Fruit fly (Drosophila melanogaster) whole organism, embryonic: ENCODE data around the gene alphaSnap.

Experiments
- Atf6 ChIP-seq: fragments of 200-800 bp; sonication (Bioruptor generic); IDR thresholded peaks from 2 replicates; pipeline ENCODE4 v1.3.6; 2022; ENCODE audit warnings: missing biosample characterization, missing genetic modification characterization
- CG11085 ChIP-seq: fragments of 200-800 bp; sonication (Bioruptor generic); IDR thresholded peaks from 2 replicates; pipeline ENCODE4 v1.3.6; 2022; ENCODE audit warnings: missing biosample characterization, missing genetic modification characterization
- CG1233 ChIP-seq: fragments of 200-800 bp; sonication (Bioruptor generic); optimal IDR thresholded peaks from 4 replicates; lab custom pipeline; 2018; ENCODE audit warnings: missing biosample characterization, mild to moderate bottlenecking, missing genetic modification characterization
- CG1602 ChIP-seq: fragments of 200-800 bp; sonication (Bioruptor generic); optimal IDR thresholded peaks from 3 replicates; lab custom pipeline; 2016; ENCODE audit warnings: missing biosample characterization, missing genetic modification characterization
- CG17802 ChIP-seq: fragments of 200-800 bp; sonication (Bioruptor generic); optimal IDR thresholded peaks from 2 replicates; lab custom pipeline; 2018; ENCODE audit warnings: missing biosample characterization, mild to moderate bottlenecking, missing genetic modification characterization, moderate library complexity
- CG18476 ChIP-seq: fragments of 200-800 bp; sonication (Bioruptor generic); optimal IDR thresholded peaks from 2 replicates; lab custom pipeline; 2016; ENCODE audit warnings: missing biosample characterization, mild to moderate bottlenecking, missing genetic modification characterization
- CG2120 ChIP-seq: fragments of 200-800 bp; sonication (Bioruptor generic); optimal IDR thresholded peaks from 3 replicates; lab custom pipeline; 2016; ENCODE audit warnings: missing biosample characterization, missing genetic modification characterization
- CG34422 ChIP-seq: fragments of 200-800 bp; sonication (Bioruptor generic); IDR thresholded peaks from 3 replicates; pipeline ENCODE4 v1.3.6; 2022; ENCODE audit warnings: missing biosample characterization, missing genetic modification characterization
- CG5245 ChIP-seq: fragments of 200-800 bp; sonication (Bioruptor generic); optimal IDR thresholded peaks from 3 replicates; lab custom pipeline; 2016; ENCODE audit warnings: missing biosample characterization, missing genetic modification characterization
- CG6175 ChIP-seq: fragments of 200-800 bp; sonication (Bioruptor generic); IDR thresholded peaks from 3 replicates; pipeline ENCODE4 v1.3.6; 2022; ENCODE audit warnings: missing biosample characterization, missing genetic modification characterization
- CG6813 ChIP-seq: fragments of 200-800 bp; sonication (Bioruptor generic); optimal IDR thresholded peaks from 2 replicates; lab custom pipeline; 2017; ENCODE audit warnings: missing biosample characterization, missing genetic modification characterization, mild to moderate bottlenecking, moderate library complexity, missing genetic modification reagents
- CG8388 ChIP-seq: fragments of 200-800 bp; sonication (Bioruptor generic); optimal IDR thresholded peaks from 2 replicates; lab custom pipeline; 2019; ENCODE audit warnings: missing biosample characterization, mild to moderate bottlenecking, missing genetic modification characterization, moderate library complexity
- CG8924 ChIP-seq: fragments of 200-800 bp; optimal IDR thresholded peaks from 3 replicates; lab custom pipeline; 2019; ENCODE audit warnings: missing biosample characterization, mild to moderate bottlenecking, missing genetic modification characterization, moderate library complexity
- Dbx ChIP-seq: fragments of 200-800 bp; sonication (Bioruptor generic); IDR thresholded peaks from 3 replicates; pipeline ENCODE4 v1.3.6; 2022; ENCODE audit warnings: missing biosample characterization, missing genetic modification characterization
- Doc2 ChIP-seq: fragments of 200-800 bp; sonication (Bioruptor generic); IDR thresholded peaks from 2 replicates; pipeline ENCODE4 v1.3.6; 2022; ENCODE audit warnings: missing biosample characterization, missing genetic modification characterization
- HLHmδ ChIP-seq: fragments of 200-800 bp; sonication (Bioruptor generic); optimal IDR thresholded peaks from 2 replicates; lab custom pipeline; 2018; ENCODE audit warnings: missing biosample characterization, mild to moderate bottlenecking, missing genetic modification characterization, moderate library complexity
- Mes4 ChIP-seq: fragments of 200-800 bp; sonication (Bioruptor generic); optimal IDR thresholded peaks from 2 replicates; lab custom pipeline; 2016; ENCODE audit warnings: missing biosample characterization, missing genetic modification characterization
- TFAM ChIP-seq: fragments of 200-800 bp; sonication (Bioruptor generic); optimal IDR thresholded peaks from 2 replicates; lab custom pipeline; 2017; ENCODE audit warnings: missing biosample characterization, missing genetic modification characterization, inconsistent platforms
- Usf ChIP-seq: fragments of 200-800 bp; sonication (Bioruptor generic); optimal IDR thresholded peaks from 2 replicates; lab custom pipeline; 2017; ENCODE audit warnings: missing genotype, missing biosample characterization, missing genetic modification characterization
- ara ChIP-seq: fragments of 200-800 bp; sonication (Bioruptor generic); IDR thresholded peaks from 2 replicates; pipeline ENCODE4 v1.3.6; 2022; ENCODE audit warnings: missing biosample characterization, missing genetic modification characterization
- ase ChIP-seq: fragments of 200-800 bp; sonication (Bioruptor generic); IDR thresholded peaks from 3 replicates; pipeline ENCODE4 v1.3.6; 2022; ENCODE audit warnings: missing biosample characterization, missing genetic modification characterization
- cad ChIP-seq: fragments of >200 bp; optimal IDR thresholded peaks from 2 replicates; lab custom pipeline; 2017; ENCODE audit warnings: missing biosample characterization, missing genetic modification characterization
- dan ChIP-seq: fragments of 200-800 bp; sonication (Bioruptor generic); IDR thresholded peaks from 2 replicates; pipeline ENCODE4 v1.3.6; 2022; ENCODE audit warnings: missing biosample characterization, missing genetic modification characterization
- ewg ChIP-seq: fragments of 200-800 bp; sonication (Bioruptor generic); optimal IDR thresholded peaks from 3 replicates; lab custom pipeline; 2017; ENCODE audit warnings: mild to moderate bottlenecking, missing biosample characterization, missing genetic modification reagents, missing genetic modification characterization
- fd102C ChIP-seq: fragments of 200-800 bp; sonication (Bioruptor generic); optimal IDR thresholded peaks from 2 replicates; lab custom pipeline; 2018; ENCODE audit warnings: missing biosample characterization, mild to moderate bottlenecking, missing genetic modification characterization, moderate library complexity
- fd3F ChIP-seq: fragments of 200-800 bp; sonication (Bioruptor generic); optimal IDR thresholded peaks from 2 replicates; lab custom pipeline; 2018; ENCODE audit warnings: missing biosample characterization, mild to moderate bottlenecking, missing genetic modification characterization, moderate library complexity
- lab ChIP-seq: fragments of 200-800 bp; sonication (Bioruptor generic); optimal IDR thresholded peaks from 3 replicates; lab custom pipeline; 2017; ENCODE audit warnings: missing biosample characterization, missing genetic modification characterization, mild to moderate bottlenecking, moderate library complexity, missing genetic modification reagents
- nmo ChIP-seq: fragments of 200-800 bp; sonication (Bioruptor generic); optimal IDR thresholded peaks from 2 replicates; lab custom pipeline; 2018; ENCODE audit warnings: missing biosample characterization, mild to moderate bottlenecking, missing genetic modification characterization, moderate library complexity
- nom ChIP-seq: fragments of 200-800 bp; sonication (Bioruptor generic); optimal IDR thresholded peaks from 2 replicates; lab custom pipeline; 2017; ENCODE audit warnings: missing biosample characterization, missing genetic modification characterization, mild to moderate bottlenecking, moderate library complexity, missing genetic modification reagents
- onecut ChIP-seq: fragments of 200-800 bp; sonication (Bioruptor generic); IDR thresholded peaks from 2 replicates; pipeline ENCODE4 v1.3.6; 2022; ENCODE audit warnings: missing biosample characterization, missing genetic modification characterization
- pum ChIP-seq: fragments of 200-800 bp; sonication (Bioruptor generic); optimal IDR thresholded peaks from 2 replicates; lab custom pipeline; 2016; ENCODE audit warnings: missing biosample characterization, missing genetic modification characterization
- sens-2 ChIP-seq: fragments of 200-800 bp; sonication (Bioruptor generic); IDR thresholded peaks from 2 replicates; pipeline ENCODE4 v1.3.6; 2022; ENCODE audit warnings: missing biosample characterization, missing genetic modification characterization
- seq ChIP-seq: fragments of 200-800 bp; sonication (Bioruptor generic); IDR thresholded peaks from 2 replicates; pipeline ENCODE4 v1.3.6; 2022; ENCODE audit warnings: missing biosample characterization, missing genetic modification characterization
- tap ChIP-seq: fragments of 200-800 bp; optimal IDR thresholded peaks from 3 replicates; lab custom pipeline; 2019; ENCODE audit warnings: missing biosample characterization, mild to moderate bottlenecking, missing genetic modification characterization, moderate library complexity
- tin ChIP-seq: fragments of 200-800 bp; sonication (Bioruptor generic); optimal IDR thresholded peaks from 3 replicates; lab custom pipeline; 2016; ENCODE audit warnings: missing biosample characterization, missing genetic modification characterization
- tna ChIP-seq: fragments of 200-800 bp; sonication (Bioruptor generic); IDR thresholded peaks from 2 replicates; pipeline ENCODE4 v1.3.6; 2022; ENCODE audit warnings: missing biosample characterization, missing genetic modification characterization; ENCODE audit not compliant: partially characterized antibody
- tup ChIP-seq: fragments of 200-800 bp; sonication (Bioruptor generic); optimal IDR thresholded peaks from 2 replicates; lab custom pipeline; 2016; ENCODE audit warnings: missing biosample characterization, mild to moderate bottlenecking, missing genetic modification characterization, moderate library complexity
- zf30C ChIP-seq: fragments of 200-800 bp; sonication (Bioruptor generic); optimal IDR thresholded peaks from 3 replicates; lab custom pipeline; 2018; ENCODE audit warnings: missing biosample characterization, mild to moderate bottlenecking, missing genetic modification characterization

The alphaSnap gene

dm6 chr3L:20306142-20306541, 7.3 kb upstream of the alphaSnap start, which contains the start of gene CG32225 (continued):
- peak; percentile 44; the same call in 1 of the 2 replicates for TF ChIP-seq onecut (GFP tag; lab: Robert Waterston, UW)
- TF ChIP-seq tin: no peak
- TF ChIP-seq Usf (GFP tag; lab: Kevin White, UChicago): no peak
- TF ChIP-seq CG34422 (GFP tag; lab: Robert Waterston, UW): peak; percentile 31; the same call in 1 of the 3 replicates
- no peak for TF ChIP-seq pum
- no peak for TF ChIP-seq ase (GFP tag; lab: Robert Waterston, UW)
- no peak for TF ChIP-seq cad (GFP tag; lab: Kevin White, UChicago)
- TF ChIP-seq CG1602 (GFP tag; lab: Kevin White, UChicago): no peak
- no peak for TF ChIP-seq CG8388
- TF ChIP-seq CG1233 (GFP tag; lab: Kevin White, UChicago): no peak
- TF ChIP-seq nom (GFP tag; lab: Kevin White, UChicago): peak; percentile 15
- TF ChIP-seq Dbx (GFP tag; lab: Robert Waterston, UW): no peak
- TF ChIP-seq Mes4 (GFP tag; lab: Kevin White, UChicago): no peak
- TF ChIP-seq zf30C: peak; percentile 53
- TF ChIP-seq Doc2 (GFP tag; lab: Robert Waterston, UW): no peak
- no peak for TF ChIP-seq fd102C (GFP tag; lab: Kevin White, UChicago)
- no peak for TF ChIP-seq CG6813 (GFP tag; lab: Kevin White, UChicago)
- no peak for TF ChIP-seq tup (GFP tag; lab: Kevin White, UChicago)
- TF ChIP-seq CG8924 (tag; lab: Kevin White, UChicago): no peak
- TF ChIP-seq HLHmδ (GFP tag; lab: Kevin White, UChicago): no peak
- no peak for TF ChIP-seq nmo (GFP tag; lab: Kevin White, UChicago)
- no peak for TF ChIP-seq CG18476
- 0 out of 2 replicates have a peak, but pooled peaks have one; percentile 10 for TF ChIP-seq seq (GFP tag; lab: Robert Waterston, UW)
- peak; percentile 8 for TF ChIP-seq CG2120 (GFP tag; lab: Kevin White, UChicago)
- TF ChIP-seq CG11085: no peak
- TF ChIP-seq TFAM (GFP tag; lab: Kevin White, UChicago): no peak
- TF ChIP-seq tna (GFP tag; lab: Robert Waterston, UW): no peak
- peak; percentile 37 for TF ChIP-seq lab (GFP tag; lab: Kevin White, UChicago)
- TF ChIP-seq ewg: peak; percentile 99
- no peak for TF ChIP-seq dan
- TF ChIP-seq CG5245: no peak
- TF ChIP-seq sens-2 (GFP tag; lab: Robert Waterston, UW): no peak

dm6 chr3L:20309354-20309753, 4.1 kb upstream of the alphaSnap start, which contains the start of gene polo:
Gene polo, plus strand, starts transcription at chr3L:20309654.
- TF ChIP-seq fd3F (GFP tag; lab: Kevin White, UChicago): no peak
- no peak for TF ChIP-seq Atf6 (GFP tag; lab: Robert Waterston, UW)
- TF ChIP-seq ara: no peak
- no peak for TF ChIP-seq CG17802 (tag; lab: Kevin White, UChicago)
- TF ChIP-seq tap (tag; lab: Kevin White, UChicago): no peak
- TF ChIP-seq CG6175 (GFP tag; lab: Robert Waterston, UW): no peak
